Worm (Caenorhabditis elegans) whole organism, L2 larva: ENCODE results near the gene sdn-1.

Experiments used
- C34F6.9 ChIP-seq: fragments of 150-350 bp; optimal IDR thresholded peaks from 2 replicates; lab custom pipeline; 2014; ENCODE audit warnings: missing biosample characterization, missing genetic modification characterization
- F13H6.1 ChIP-seq: sonication (generic microtip); optimal IDR thresholded peaks from 2 replicates; lab custom pipeline; 2016; ENCODE audit warnings: missing genetic modification characterization, missing compliant biosample characterization
- R02D3.7 ChIP-seq: fragments of 150-350 bp; optimal IDR thresholded peaks from 2 replicates; lab custom pipeline; 2014; ENCODE audit warnings: missing biosample characterization, missing genetic modification characterization
- Y55F3AM.14 ChIP-seq: fragments of 200-800 bp; sonication (Bioruptor generic); optimal IDR thresholded peaks from 2 replicates; lab custom pipeline; 2018; ENCODE audit warnings: mild to moderate bottlenecking, missing genetic modification characterization, missing compliant biosample characterization
- ZK546.5 ChIP-seq: sonication (generic microtip); optimal IDR thresholded peaks from 2 replicates; lab custom pipeline; 2017; ENCODE audit warnings: missing biosample characterization, missing genetic modification characterization
- alr-1 ChIP-seq: fragments of 150-350 bp; optimal IDR thresholded peaks from 2 replicates; lab custom pipeline; 2014; ENCODE audit warnings: missing biosample characterization, missing genetic modification characterization
- aly-2 ChIP-seq: fragments of 150-350 bp; optimal IDR thresholded peaks from 2 replicates; lab custom pipeline; 2014; ENCODE audit warnings: missing biosample characterization, missing genetic modification characterization
- ama-1 ChIP-seq: fragments of 150-350 bp; optimal IDR thresholded peaks from 2 replicates; lab custom pipeline; 2018; ENCODE audit warnings: inconsistent platforms
- blmp-1 ChIP-seq: sonication (generic microtip); optimal IDR thresholded peaks from 2 replicates; lab custom pipeline; 2017; ENCODE audit warnings: missing genetic modification characterization, mild to moderate bottlenecking, missing compliant biosample characterization, antibody characterized with exemption, moderate library complexity; ENCODE audit not compliant: insufficient read depth
- ceh-16 ChIP-seq: fragments of 150-350 bp; optimal IDR thresholded peaks from 2 replicates; lab custom pipeline; 2014; ENCODE audit warnings: missing biosample characterization, missing genetic modification characterization
- ceh-82 ChIP-seq: fragments of 150-350 bp; optimal IDR thresholded peaks from 2 replicates; lab custom pipeline; 2014; ENCODE audit warnings: missing biosample characterization, missing genetic modification characterization
- crh-2 ChIP-seq: sonication (generic microtip); optimal IDR thresholded peaks from 2 replicates; lab custom pipeline; 2017; ENCODE audit warnings: missing biosample characterization, missing genetic modification characterization
- dmd-4 ChIP-seq: sonication (generic microtip); optimal IDR thresholded peaks from 2 replicates; lab custom pipeline; 2017; ENCODE audit warnings: missing biosample characterization, missing genetic modification characterization
- egl-27 ChIP-seq: sonication (generic microtip); optimal IDR thresholded peaks from 3 replicates; lab custom pipeline; 2017; ENCODE audit warnings: missing biosample characterization, missing genetic modification reagents, missing genetic modification characterization
- elt-1 ChIP-seq: fragments of 150-350 bp; optimal IDR thresholded peaks from 2 replicates; lab custom pipeline; 2014; ENCODE audit warnings: missing biosample characterization, missing genetic modification characterization
- elt-3 ChIP-seq: sonication (generic microtip); optimal IDR thresholded peaks from 2 replicates; lab custom pipeline; 2017; ENCODE audit warnings: missing biosample characterization, missing genetic modification characterization
- fos-1 ChIP-seq: fragments of 150-350 bp; optimal IDR thresholded peaks from 2 replicates; lab custom pipeline; 2014; ENCODE audit warnings: missing biosample characterization, missing genetic modification characterization
- lin-11 ChIP-seq: fragments of 150-350 bp; sonication (generic microtip); optimal IDR thresholded peaks from 2 replicates; lab custom pipeline; 2014; ENCODE audit warnings: missing biosample characterization, missing genetic modification characterization, inconsistent platforms, mixed read lengths
- lin-13 ChIP-seq: fragments of 150-350 bp; optimal IDR thresholded peaks from 2 replicates; lab custom pipeline; 2014; ENCODE audit warnings: missing biosample characterization, missing genetic modification reagents, missing genetic modification characterization
- lin-39 ChIP-seq: fragments of 150-350 bp; optimal IDR thresholded peaks from 2 replicates; lab custom pipeline; 2014; ENCODE audit warnings: missing biosample characterization, missing genetic modification reagents, missing genetic modification characterization
- lsy-2 ChIP-seq, 2 experiments: fragments of 150-350 bp in 1 of 2; sonication (generic microtip) in 1 of 2; optimal IDR thresholded peaks; 2 replicates each; lab custom pipeline; 2014 to 2017; ENCODE audit warnings: missing biosample characterization in 2 of 2, missing genetic modification characterization in 2 of 2
- mab-5 ChIP-seq: fragments of 150-350 bp; optimal IDR thresholded peaks from 2 replicates; lab custom pipeline; 2014; ENCODE audit warnings: missing biosample characterization, missing genetic modification characterization
- mbf-1 ChIP-seq: sonication (generic microtip); optimal IDR thresholded peaks from 2 replicates; lab custom pipeline; 2017; ENCODE audit warnings: missing biosample characterization, missing genetic modification characterization
- mdl-1 ChIP-seq, 2 experiments: fragments of 150-350 bp in 1 of 2; sonication (generic microtip) in 1 of 2; optimal IDR thresholded peaks; 2 replicates each; lab custom pipeline; 2017; ENCODE audit warnings: missing biosample characterization in 2 of 2, missing genetic modification characterization in 2 of 2
- nhr-10 ChIP-seq: sonication (generic microtip); optimal IDR thresholded peaks from 2 replicates; lab custom pipeline; 2017; ENCODE audit warnings: missing biosample characterization, missing genetic modification characterization
- nhr-11 ChIP-seq: fragments of 150-350 bp; optimal IDR thresholded peaks from 2 replicates; lab custom pipeline; 2014; ENCODE audit warnings: missing biosample characterization, missing genetic modification characterization
- nhr-12 ChIP-seq: fragments of 150-350 bp; optimal IDR thresholded peaks from 2 replicates; lab custom pipeline; 2014; ENCODE audit warnings: missing biosample characterization, missing genetic modification characterization
- nhr-129 ChIP-seq: fragments of 150-350 bp; optimal IDR thresholded peaks from 2 replicates; lab custom pipeline; 2014; ENCODE audit warnings: missing biosample characterization, missing genetic modification characterization
- nhr-21 ChIP-seq: fragments of 150-350 bp; optimal IDR thresholded peaks from 2 replicates; lab custom pipeline; 2014; ENCODE audit warnings: missing biosample characterization, missing genetic modification characterization
- nhr-23 ChIP-seq: fragments of 150-350 bp; optimal IDR thresholded peaks from 2 replicates; lab custom pipeline; 2014; ENCODE audit warnings: missing biosample characterization, missing genetic modification reagents, missing genetic modification characterization
- nhr-237 ChIP-seq: fragments of 150-350 bp; optimal IDR thresholded peaks from 2 replicates; lab custom pipeline; 2014; ENCODE audit warnings: missing biosample characterization, missing genetic modification characterization
- nhr-25 ChIP-seq: fragments of 150-350 bp; sonication (generic microtip); optimal IDR thresholded peaks from 3 replicates; lab custom pipeline; 2014; ENCODE audit warnings: missing biosample characterization, missing genetic modification characterization
- nhr-6 ChIP-seq: fragments of 150-350 bp; optimal IDR thresholded peaks from 2 replicates; lab custom pipeline; 2014; ENCODE audit warnings: missing biosample characterization, missing genetic modification characterization
- nhr-77 ChIP-seq: fragments of 150-350 bp; optimal IDR thresholded peaks from 2 replicates; lab custom pipeline; 2014; ENCODE audit warnings: missing biosample characterization, missing genetic modification characterization
- peb-1 ChIP-seq: fragments of 150-350 bp; optimal IDR thresholded peaks from 2 replicates; lab custom pipeline; 2014; ENCODE audit warnings: missing biosample characterization, missing genetic modification characterization
- skn-1 ChIP-seq: sonication (generic microtip); optimal IDR thresholded peaks from 2 replicates; lab custom pipeline; 2017; ENCODE audit warnings: missing biosample characterization, missing genetic modification characterization
- sma-3 ChIP-seq: sonication (generic microtip); optimal IDR thresholded peaks from 2 replicates; lab custom pipeline; 2016; ENCODE audit warnings: missing genetic modification reagents, missing genetic modification characterization, missing compliant biosample characterization
- sma-9 ChIP-seq, 2 experiments: fragments of 150-350 bp in 1 of 2; sonication (generic microtip) in 1 of 2; optimal IDR thresholded peaks; 2 replicates each; lab custom pipeline; 2014 to 2016; ENCODE audit warnings: missing genetic modification characterization in 2 of 2, mild to moderate bottlenecking in 1 of 2, missing biosample characterization in 1 of 2, missing compliant biosample characterization in 1 of 2, missing genetic modification reagents in 1 of 2, moderate library complexity in 1 of 2
- snpc-4 ChIP-seq: fragments of 150-350 bp; optimal IDR thresholded peaks from 2 replicates; lab custom pipeline; 2014; ENCODE audit warnings: missing biosample characterization, missing genetic modification characterization
- unc-39 ChIP-seq: fragments of 150-350 bp; optimal IDR thresholded peaks from 2 replicates; lab custom pipeline; 2014; ENCODE audit warnings: missing biosample characterization, missing genetic modification characterization
- unc-55 ChIP-seq: fragments of 150-350 bp; sonication (generic microtip); optimal IDR thresholded peaks from 3 replicates; lab custom pipeline; 2014; ENCODE audit warnings: missing biosample characterization, missing genetic modification reagents, missing genetic modification characterization
- unc-62 ChIP-seq: fragments of 150-350 bp; optimal IDR thresholded peaks from 2 replicates; lab custom pipeline; 2014; ENCODE audit warnings: missing biosample characterization, missing genetic modification reagents, missing genetic modification characterization
- zag-1 ChIP-seq: fragments of 150-350 bp; optimal IDR thresholded peaks from 2 replicates; lab custom pipeline; 2014; ENCODE audit warnings: missing biosample characterization, missing genetic modification characterization
- ztf-1 ChIP-seq: fragments of 200-800 bp; sonication (Bioruptor generic); conservative IDR thresholded peaks from 2 replicates; pipeline ENCODE4 v1.3.6; 2022; ENCODE audit warnings: missing genetic modification characterization, missing compliant biosample characterization
- ztf-11 ChIP-seq: sonication (generic microtip); optimal IDR thresholded peaks from 2 replicates; lab custom pipeline; 2017; ENCODE audit warnings: missing biosample characterization, missing genetic modification characterization
- ztf-4 ChIP-seq: fragments of 150-350 bp; optimal IDR thresholded peaks from 2 replicates; lab custom pipeline; 2014; ENCODE audit warnings: missing biosample characterization, missing genetic modification characterization

Gene sdn-1

DNA sequence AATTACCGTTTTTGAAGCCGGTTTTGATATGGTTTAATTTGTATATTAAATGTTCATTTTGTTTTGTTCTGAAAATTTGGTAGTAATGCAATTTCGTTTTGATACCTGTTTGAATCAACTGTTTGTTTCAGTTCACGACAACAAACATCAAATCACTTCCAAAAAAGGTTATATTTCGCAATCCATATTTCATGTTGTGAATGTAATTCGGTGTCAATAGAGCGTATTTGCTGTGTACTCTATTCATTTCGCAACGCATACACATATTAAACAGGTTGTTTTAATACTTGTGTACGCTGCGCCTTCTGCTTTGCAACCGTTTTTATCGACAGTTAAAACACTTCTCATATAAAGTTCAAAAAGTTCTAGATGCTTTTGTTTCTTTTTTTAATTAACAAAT, 16.7 kb downstream of the sdn-1 start (continued):
- TF ChIP-seq alr-1 (no peak), ama-1 (lab: Kevin White, UChicago) (no peak), elt-1 (tag; lab: Kevin White, UChicago) (no peak), mab-5 (tag; lab: Kevin White, UChicago) (no peak), C34F6.9 (peak; percentile 92), skn-1 (tag; lab: Kevin White, UChicago) (no peak), unc-62 (GFP tag; lab: Kevin White, UChicago) (no peak), unc-39 (tag; lab: Kevin White, UChicago) (no peak), mbf-1 (tag; lab: Kevin White, UChicago) (no peak), ztf-4 (tag; lab: Kevin White, UChicago) (no peak), fos-1 (tag; lab: Kevin White, UChicago) (peak; percentile 73), Y55F3AM.14 (GFP tag; lab: Kevin White, UChicago) (no peak)

DNA sequence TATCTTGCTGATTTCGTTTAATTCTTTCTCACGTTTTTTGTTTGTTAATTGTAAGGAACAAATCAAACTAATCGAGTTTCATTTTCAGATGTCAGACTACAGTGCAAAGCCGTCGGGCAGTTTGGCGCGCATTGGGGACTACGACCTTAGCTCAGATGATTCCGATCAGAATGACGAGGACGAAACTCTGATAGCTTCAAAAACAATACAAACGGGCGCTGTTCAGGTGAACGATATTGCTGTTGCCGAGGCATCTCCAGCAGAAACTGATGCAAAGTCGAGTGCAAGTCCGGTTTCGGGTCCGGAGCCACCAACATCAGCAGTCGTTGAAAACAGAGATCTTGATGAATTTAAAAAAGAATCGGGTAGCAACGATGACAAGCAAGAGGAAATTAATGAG, 23.9 kb downstream of the sdn-1 start, which contains the start of gene bet-2:
TSS of gene bet-2 (plus strand) at position 89 of the 400 bp plus-strand sequence.
- TF ChIP-seq snpc-4 (tag; lab: Kevin White, UChicago) = no peak
- no peak for TF ChIP-seq dmd-4 (tag; lab: Kevin White, UChicago)
- TF ChIP-seq ztf-4 (tag; lab: Kevin White, UChicago) = no peak
- TF ChIP-seq lin-39 (tag; lab: Kevin White, UChicago) = no peak

DNA sequence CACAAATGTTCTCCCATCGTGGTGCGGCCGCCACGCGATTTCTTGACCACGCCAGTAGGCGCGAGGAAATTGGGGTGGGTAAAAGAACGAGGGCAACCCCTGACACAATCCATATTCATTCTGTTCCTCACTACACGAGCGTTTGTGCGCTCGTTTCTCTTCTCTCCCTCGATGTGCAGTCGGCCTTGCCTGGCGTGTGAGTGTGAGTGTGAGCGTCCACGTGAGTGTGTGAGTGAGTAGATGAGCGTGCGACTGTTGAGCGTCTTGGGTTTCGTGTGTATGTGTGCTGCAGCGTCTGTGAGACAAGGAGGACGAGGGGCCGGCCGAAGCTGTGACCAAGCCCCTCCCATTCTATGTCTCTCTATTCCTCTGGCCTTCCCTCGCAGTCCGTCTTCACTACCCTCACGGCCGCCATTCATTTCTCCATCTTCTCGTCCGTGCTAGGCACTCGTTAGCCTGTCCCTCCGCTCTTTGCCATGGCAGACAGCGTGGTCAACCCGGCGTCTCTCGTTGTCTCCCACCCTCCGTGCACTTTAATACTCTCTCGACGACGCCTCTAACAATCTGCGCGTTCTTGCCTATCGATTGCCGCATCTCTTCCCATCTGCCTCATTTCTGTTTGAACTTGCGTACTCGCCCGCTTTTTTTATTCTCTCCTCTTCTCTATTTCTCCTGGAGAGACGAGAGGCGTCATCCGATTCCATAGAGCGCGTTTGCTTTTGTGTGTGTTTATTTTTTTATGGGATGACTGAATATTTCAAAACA, 24.6 kb downstream of the sdn-1 start:
- TF ChIP-seq ztf-11 (peak; percentile 81), unc-62 (GFP tag; lab: Kevin White, UChicago) (peak; percentile 31), crh-2 (tag; lab: Kevin White, UChicago) (peak; percentile 96), nhr-129 (peak; percentile 91), peb-1 (tag; lab: Kevin White, UChicago) (peak; percentile 96), nhr-11 (peak; percentile 68), snpc-4 (tag; lab: Kevin White, UChicago) (peak; percentile 59), unc-39 (tag; lab: Kevin White, UChicago) (peak; percentile 78), nhr-23 (no peak), nhr-6 (peak; percentile 89), mab-5 (tag; lab: Kevin White, UChicago) (peak; percentile 88), ztf-1 (GFP tag; lab: Robert Waterston, UW) (no peak), lin-13 (GFP tag; lab: Kevin White, UChicago) (peak; percentile 88), F13H6.1 (tag; lab: Kevin White, UChicago) (peak; percentile 100), nhr-21 (tag; lab: Kevin White, UChicago) (peak; percentile 95), elt-3 (tag; lab: Kevin White, UChicago) (no peak), ceh-16 (tag; lab: Kevin White, UChicago) (peak; percentile 89), R02D3.7 (tag; lab: Kevin White, UChicago) (no peak), nhr-25 (tag; lab: Kevin White, UChicago) (peak; percentile 93), ama-1 (lab: Kevin White, UChicago) (peak; percentile 92), elt-1 (tag; lab: Kevin White, UChicago) (no peak), blmp-1 (tag; lab: Kevin White, UChicago) (peak; percentile 29), sma-3 (GFP tag; lab: Kevin White, UChicago) (peak; percentile 96), ZK546.5 (tag; lab: Kevin White, UChicago) (peak; percentile 38), fos-1 (tag; lab: Kevin White, UChicago) (peak; percentile 87), skn-1 (tag; lab: Kevin White, UChicago) (peak; percentile 47), mdl-1 (tag; optimal IDR thresholded peaks at IDR 0.05; lab: Kevin White, UChicago) (peak; percentile 86 to 98), lsy-2 (tag; optimal IDR thresholded peaks at IDR 0.05; lab: Kevin White, UChicago) (peak; percentile 64 to 88), nhr-10 (tag; lab: Kevin White, UChicago) (peak; percentile 75), nhr-237 (tag; lab: Kevin White, UChicago) (peak; percentile 66), mbf-1 (tag; lab: Kevin White, UChicago) (peak; percentile 8), aly-2 (tag; lab: Kevin White, UChicago) (no peak), alr-1 (peak; percentile 81), Y55F3AM.14 (GFP tag; lab: Kevin White, UChicago) (peak; percentile 87), lin-11 (tag; lab: Kevin White, UChicago) (peak; percentile 80), sma-9 (GFP tag; optimal IDR thresholded peaks at IDR 0.05; lab: Kevin White, UChicago) (peak; percentile 95), sma-9 (tag; optimal IDR thresholded peaks at IDR 0.05; lab: Kevin White, UChicago) (no peak), dmd-4 (tag; lab: Kevin White, UChicago) (no peak), egl-27 (tag; lab: Kevin White, UChicago) (peak; percentile 93), nhr-12 (tag; lab: Kevin White, UChicago) (no peak), zag-1 (tag; lab: Kevin White, UChicago) (peak; percentile 84), ceh-82 (tag; lab: Kevin White, UChicago) (peak; percentile 41), unc-55 (GFP tag; lab: Kevin White, UChicago) (peak; percentile 94), nhr-77 (peak; percentile 28), C34F6.9 (peak; percentile 95)
